Worm (Caenorhabditis elegans) whole organism, L1 larva: Measurements from ENCODE around the gene B0563.10.

Source experiments
- efl-1 ChIP-seq, 4 experiments: fragments of 150-350 bp; optimal IDR thresholded peaks in 3 of 4; peaks in 1 of 4; 1 replicate in 1 of 4; 2 replicates in 3 of 4; lab custom pipeline; 2014; ENCODE audit warnings: missing biosample characterization in 2 of 4, missing genetic modification characterization in 2 of 4, missing genetic modification reagents in 2 of 4
- elt-3 ChIP-seq, 6 experiments: fragments of 150-350 bp in 1 of 6; sonication (generic microtip); optimal IDR thresholded peaks; 2 replicates each; lab custom pipeline; 2017 to 2018; ENCODE audit warnings: missing biosample characterization in 6 of 6, missing genetic modification characterization in 6 of 6, inconsistent platforms in 1 of 6
- ets-5 ChIP-seq: fragments of 200-800 bp; sonication (Bioruptor generic); IDR thresholded peaks from 2 replicates; pipeline ENCODE4 v1.3.6; 2022; ENCODE audit warnings: missing genetic modification characterization, missing compliant biosample characterization
- fkh-10 ChIP-seq: sonication (generic microtip); optimal IDR thresholded peaks from 2 replicates; lab custom pipeline; 2017; ENCODE audit warnings: missing biosample characterization, missing genetic modification reagents, missing genetic modification characterization
- fos-1 ChIP-seq: fragments of 150-350 bp; optimal IDR thresholded peaks from 2 replicates; lab custom pipeline; 2014; ENCODE audit warnings: missing biosample characterization, missing genetic modification characterization
- lin-13 ChIP-seq: fragments of 150-350 bp; optimal IDR thresholded peaks from 2 replicates; lab custom pipeline; 2014; ENCODE audit warnings: missing biosample characterization, missing genetic modification reagents, missing genetic modification characterization
- lin-35 ChIP-seq, 2 experiments: fragments of 150-350 bp; optimal IDR thresholded peaks; 2 replicates each; lab custom pipeline; 2014; ENCODE audit warnings: missing biosample characterization in 2 of 2, missing genetic modification characterization in 2 of 2, missing genetic modification reagents in 2 of 2
- lsy-2 ChIP-seq, 2 experiments: fragments of 150-350 bp; optimal IDR thresholded peaks; 2 replicates each; lab custom pipeline; 2014; ENCODE audit warnings: missing biosample characterization in 2 of 2, missing genetic modification characterization in 2 of 2
- mef-2 ChIP-seq: fragments of 150-350 bp; optimal IDR thresholded peaks from 2 replicates; lab custom pipeline; 2014; ENCODE audit warnings: missing biosample characterization, missing genetic modification characterization
- nhr-12 ChIP-seq: sonication (generic microtip); optimal IDR thresholded peaks from 2 replicates; lab custom pipeline; 2017; ENCODE audit warnings: missing biosample characterization, missing genetic modification characterization
- sox-4 ChIP-seq: sonication (generic microtip); optimal IDR thresholded peaks from 2 replicates; lab custom pipeline; 2016; ENCODE audit warnings: missing genetic modification characterization, missing compliant biosample characterization
- unc-62 ChIP-seq: fragments of 150-350 bp; optimal IDR thresholded peaks from 2 replicates; lab custom pipeline; 2014; ENCODE audit warnings: missing biosample characterization, missing genetic modification reagents, missing genetic modification characterization
- ztf-4 ChIP-seq: fragments of 150-350 bp; optimal IDR thresholded peaks from 2 replicates; lab custom pipeline; 2014; ENCODE audit warnings: missing biosample characterization, missing genetic modification characterization

- TF ChIP-seq efl-1 (optimal IDR thresholded peaks at IDR 0.05; lab: Kevin White, UChicago) (no peak), efl-1 (GFP tag; optimal IDR thresholded peaks at IDR 0.05 in 1 of 2; lab: Kevin White, UChicago) (no peak), nhr-12 (tag; lab: Kevin White, UChicago) (no peak), fos-1 (no peak), sox-4 (tag; lab: Kevin White, UChicago) (no peak), mef-2 (tag; lab: Kevin White, UChicago) (no peak), fkh-10 (GFP tag; lab: Kevin White, UChicago) (no peak), lsy-2 (tag; optimal IDR thresholded peaks at IDR 0.05; lab: Kevin White, UChicago) (no peak), ztf-4 (tag; lab: Kevin White, UChicago) (no peak), lin-35 (GFP tag; optimal IDR thresholded peaks at IDR 0.05; lab: Kevin White, UChicago) (no peak), lin-13 (GFP tag; lab: Kevin White, UChicago) (no peak), elt-3 (tag; optimal IDR thresholded peaks at IDR 0.05; lab: Kevin White, UChicago) (no peak), ets-5 (GFP tag; lab: Robert Waterston, UW) (no peak), unc-62 (GFP tag; lab: Kevin White, UChicago) (no peak)
These were observed 1.2 kb upstream of the B0563.10 start, which contains the start of gene B0563.9 for ce11 chrX:9168239-9168638.
